Fruit fly (Drosophila melanogaster) whole organism: ENCODE measurements around the gene CG14712.

Experiments used
- CG8478 ChIP-seq: fragments of >200 bp; optimal IDR thresholded peaks from 2 replicates; lab custom pipeline; 2018; ENCODE audit warnings: inconsistent platforms
- psq ChIP-seq: fragments of >200 bp; optimal IDR thresholded peaks from 2 replicates; lab custom pipeline; 2017
- usp ChIP-seq: fragments of >200 bp; optimal IDR thresholded peaks from 2 replicates; lab custom pipeline; 2017; ENCODE audit warnings: missing biosample characterization, missing genetic modification characterization, mixed read lengths

- TF ChIP-seq psq (lab: Kevin White, UChicago) (no peak), usp (GFP tag; lab: Kevin White, UChicago) (no peak), CG8478 (lab: Kevin White, UChicago) (no peak)
Observed at dm6 chr3R:11665508-11665907, 36.9 kb downstream of the CG14712 start.
